Fruit fly (Drosophila melanogaster) Kc167 (cell line): Measurements from ENCODE around the gene CG6415.

Experiments used
- Myc ChIP-seq: fragments of >200 bp; optimal IDR thresholded peaks from 2 replicates; lab custom pipeline; 2017; ENCODE audit warnings: missing external identifiers
- Sin3A ChIP-seq: fragments of >200 bp; optimal IDR thresholded peaks from 2 replicates; lab custom pipeline; 2018; ENCODE audit warnings: missing external identifiers
- h ChIP-seq: fragments of >200 bp; optimal IDR thresholded peaks from 3 replicates; lab custom pipeline; 2018; ENCODE audit warnings: missing external identifiers
- insv ChIP-seq: fragments of >200 bp; optimal IDR thresholded peaks from 3 replicates; lab custom pipeline; 2018; ENCODE audit warnings: missing external identifiers
- psq ChIP-seq: fragments of >200 bp; optimal IDR thresholded peaks from 2 replicates; lab custom pipeline; 2017; ENCODE audit warnings: missing external identifiers
- ttk ChIP-seq: sonication (Bioruptor generic); optimal IDR thresholded peaks from 2 replicates; lab custom pipeline; 2017; ENCODE audit warnings: missing external identifiers

The CG6415 gene

dm6 chr2L:10704425-10704824 lies 1.0 kb downstream of the CG6415 start:
- TF ChIP-seq ttk: no peak
- no peak for TF ChIP-seq insv (lab: Kevin White, UChicago)
- TF ChIP-seq Sin3A (lab: Kevin White, UChicago): no peak
- no peak for TF ChIP-seq psq (lab: Kevin White, UChicago)
- no peak for TF ChIP-seq Myc (lab: Kevin White, UChicago)
- TF ChIP-seq h: no peak

dm6 chr2L:10706267-10706666 lies 2.8 kb downstream of the CG6415 start:
- TF ChIP-seq insv (lab: Kevin White, UChicago) (no peak), Sin3A (lab: Kevin White, UChicago) (no peak), psq (lab: Kevin White, UChicago) (no peak), h (no peak), Myc (lab: Kevin White, UChicago) (no peak), ttk (no peak)

- no peak for TF ChIP-seq h
- TF ChIP-seq ttk: no peak
- TF ChIP-seq insv (lab: Kevin White, UChicago): no peak
- TF ChIP-seq Myc (lab: Kevin White, UChicago): no peak
- TF ChIP-seq Sin3A (lab: Kevin White, UChicago): no peak
- no peak for TF ChIP-seq psq (lab: Kevin White, UChicago)
Observed at dm6 chr2L:10708089-10708488, 4.7 kb downstream of the CG6415 start.

dm6 chr2L:10709353-10709752 lies 5.9 kb downstream of the CG6415 start, which contains the start of gene Lip2:
Gene Lip2 (minus strand): TSS chr2L:10709453.
- TF ChIP-seq Sin3A (lab: Kevin White, UChicago) (no peak), Myc (lab: Kevin White, UChicago) (no peak), psq (lab: Kevin White, UChicago) (no peak), h (no peak), insv (lab: Kevin White, UChicago) (no peak), ttk (no peak)

- no peak for TF ChIP-seq psq (lab: Kevin White, UChicago)
- TF ChIP-seq insv (lab: Kevin White, UChicago): no peak
- TF ChIP-seq Myc (lab: Kevin White, UChicago): no peak
- no peak for TF ChIP-seq h
- no peak for TF ChIP-seq ttk
- no peak for TF ChIP-seq Sin3A (lab: Kevin White, UChicago)
Observed at dm6 chr2L:10711221-10711620, 7.8 kb downstream of the CG6415 start.

dm6 chr2L:10721535-10721934 lies 18.1 kb downstream of the CG6415 start:
- no peak for TF ChIP-seq insv (lab: Kevin White, UChicago)
- no peak for TF ChIP-seq Myc (lab: Kevin White, UChicago)
- TF ChIP-seq Sin3A (lab: Kevin White, UChicago): no peak
- no peak for TF ChIP-seq h
- no peak for TF ChIP-seq ttk
- no peak for TF ChIP-seq psq (lab: Kevin White, UChicago)

dm6 chr2L:10723903-10724302 lies 20.5 kb downstream of the CG6415 start, which contains the start of gene CG6431:
Gene CG6431 (plus strand): TSS chr2L:10724203.
- TF ChIP-seq ttk (no peak), Myc (lab: Kevin White, UChicago) (no peak), Sin3A (lab: Kevin White, UChicago) (no peak), psq (lab: Kevin White, UChicago) (no peak), insv (lab: Kevin White, UChicago) (no peak), h (no peak)

- TF ChIP-seq h (no peak), Myc (lab: Kevin White, UChicago) (no peak), insv (lab: Kevin White, UChicago) (no peak), Sin3A (lab: Kevin White, UChicago) (no peak), psq (lab: Kevin White, UChicago) (no peak), ttk (no peak)
Observed at dm6 chr2L:10728751-10729150, 25.3 kb downstream of the CG6415 start, which contains the start of gene CG6443. Gene CG6443 (plus strand): TSS chr2L:10728978.

- TF ChIP-seq psq (lab: Kevin White, UChicago): no peak
- no peak for TF ChIP-seq ttk
- TF ChIP-seq Myc (lab: Kevin White, UChicago): no peak
- no peak for TF ChIP-seq h
- no peak for TF ChIP-seq insv (lab: Kevin White, UChicago)
- TF ChIP-seq Sin3A (lab: Kevin White, UChicago): no peak
Observed at dm6 chr2L:10729955-10730354, 26.5 kb downstream of the CG6415 start, which contains the start of gene CG17118. Gene CG17118 (plus strand): TSS chr2L:10730255.

dm6 chr2L:10732343-10732808 lies 29.0 kb downstream of the CG6415 start, which contains the start of the genes EMC3 and Dpy-30L1:
Gene EMC3 (minus strand): TSS chr2L:10732423.
Gene Dpy-30L1 (plus strand): TSS chr2L:10732653.
- no peak for TF ChIP-seq psq (lab: Kevin White, UChicago)
- TF ChIP-seq ttk: no peak
- no peak for TF ChIP-seq h
- TF ChIP-seq insv (lab: Kevin White, UChicago): no peak
- TF ChIP-seq Myc (lab: Kevin White, UChicago): no peak
- no peak for TF ChIP-seq Sin3A (lab: Kevin White, UChicago)

dm6 chr2L:10735923-10736322 lies 32.5 kb downstream of the CG6415 start, which contains the start of gene Nup107:
Gene Nup107 (minus strand): TSS chr2L:10736071.
- TF ChIP-seq insv (lab: Kevin White, UChicago): no peak
- TF ChIP-seq h: no peak
- TF ChIP-seq Sin3A (lab: Kevin White, UChicago): no peak
- no peak for TF ChIP-seq psq (lab: Kevin White, UChicago)
- TF ChIP-seq Myc (lab: Kevin White, UChicago): no peak
- no peak for TF ChIP-seq ttk

- TF ChIP-seq Myc (lab: Kevin White, UChicago) (no peak), psq (lab: Kevin White, UChicago) (no peak), h (no peak)
Observed at dm6 chr2L:10736993-10737756, 33.8 kb downstream of the CG6415 start, which contains the start of the genes Vha16-5 and CG12299. Gene Vha16-5 (minus strand): TSS chr2L:10737043. Gene CG12299 (plus strand): TSS chr2L:10737345.
